Fruit fly (Drosophila melanogaster) whole organism, embryonic: ENCODE data around the gene ps.

ENCODE experiments used
- ATbp ChIP-seq: fragments of 200-800 bp; sonication (Bioruptor generic); optimal IDR thresholded peaks from 2 replicates; lab custom pipeline; 2017; ENCODE audit warnings: missing biosample characterization, mild to moderate bottlenecking, missing genetic modification characterization, missing genetic modification reagents
- Abd-B ChIP-seq: fragments of 200-800 bp; sonication (Bioruptor generic); optimal IDR thresholded peaks from 2 replicates; lab custom pipeline; 2018; ENCODE audit warnings: missing biosample characterization, mild to moderate bottlenecking, missing genetic modification characterization, moderate library complexity
- Adf1 ChIP-seq: fragments of 200-800 bp; sonication (Bioruptor generic); IDR thresholded peaks from 2 replicates; pipeline ENCODE4 v1.3.6; 2022; ENCODE audit warnings: missing biosample characterization, missing genetic modification characterization
- Aef1 ChIP-seq: fragments of 200-800 bp; sonication (Bioruptor generic); IDR thresholded peaks from 3 replicates; pipeline ENCODE4 v1.3.6; 2022; ENCODE audit warnings: missing biosample characterization, missing genetic modification characterization
- Bgb ChIP-seq: fragments of 200-800 bp; sonication (Bioruptor generic); IDR thresholded peaks from 2 replicates; pipeline ENCODE4 v1.3.6; 2022; ENCODE audit warnings: missing biosample characterization, missing genetic modification characterization; ENCODE audit not compliant: partially characterized antibody
- Blimp-1 ChIP-seq: fragments of 200-800 bp; sonication (Bioruptor generic); optimal IDR thresholded peaks from 3 replicates; lab custom pipeline; 2018; ENCODE audit warnings: missing biosample characterization, missing genetic modification characterization, mild to moderate bottlenecking, moderate library complexity, missing genetic modification reagents
- Bteb2 ChIP-seq: fragments of 200-800 bp; sonication (Bioruptor generic); optimal IDR thresholded peaks from 2 replicates; lab custom pipeline; 2016; ENCODE audit warnings: missing biosample characterization, missing genetic modification characterization
- CG12769 ChIP-seq: fragments of 200-800 bp; sonication (Bioruptor generic); optimal IDR thresholded peaks from 2 replicates; lab custom pipeline; 2019; ENCODE audit warnings: missing biosample characterization, mild to moderate bottlenecking, missing genetic modification characterization, moderate library complexity
- CG16863 ChIP-seq: fragments of 200-800 bp; sonication (Bioruptor generic); optimal IDR thresholded peaks from 3 replicates; lab custom pipeline; 2016; ENCODE audit warnings: missing biosample characterization, missing genetic modification characterization
- CG18262 ChIP-seq: fragments of 200-800 bp; optimal IDR thresholded peaks from 3 replicates; lab custom pipeline; 2019; ENCODE audit warnings: missing biosample characterization, mild to moderate bottlenecking, missing genetic modification characterization, moderate library complexity
- CG18599 ChIP-seq: fragments of 200-800 bp; sonication (Bioruptor generic); optimal IDR thresholded peaks from 3 replicates; lab custom pipeline; 2017; ENCODE audit warnings: missing biosample characterization, missing genetic modification characterization, mild to moderate bottlenecking, moderate library complexity, missing genetic modification reagents
- CG18764 ChIP-seq: fragments of 200-800 bp; sonication (Bioruptor generic); optimal IDR thresholded peaks from 3 replicates; lab custom pipeline; 2016; ENCODE audit warnings: missing biosample characterization, missing genetic modification characterization
- CG2202 ChIP-seq: fragments of 200-800 bp; sonication (Bioruptor generic); optimal IDR thresholded peaks from 2 replicates; lab custom pipeline; 2018; ENCODE audit warnings: missing biosample characterization, mild to moderate bottlenecking, missing genetic modification characterization
- CG30020 ChIP-seq: fragments of 200-800 bp; optimal IDR thresholded peaks from 2 replicates; lab custom pipeline; 2019; ENCODE audit warnings: missing biosample characterization, mild to moderate bottlenecking, missing genetic modification characterization, moderate library complexity
- CG34224 ChIP-seq: fragments of 200-800 bp; sonication (Bioruptor generic); IDR thresholded peaks from 3 replicates; pipeline ENCODE4 v1.3.6; 2022; ENCODE audit warnings: missing biosample characterization, missing genetic modification characterization; ENCODE audit not compliant: partially characterized antibody
- CG4820 ChIP-seq: fragments of 200-800 bp; sonication (Bioruptor generic); optimal IDR thresholded peaks from 3 replicates; lab custom pipeline; 2016; ENCODE audit warnings: missing biosample characterization, missing genetic modification characterization
- CG6175 ChIP-seq: fragments of 200-800 bp; sonication (Bioruptor generic); IDR thresholded peaks from 3 replicates; pipeline ENCODE4 v1.3.6; 2022; ENCODE audit warnings: missing biosample characterization, missing genetic modification characterization
- CG6689 ChIP-seq: fragments of 200-800 bp; sonication (Bioruptor generic); IDR thresholded peaks from 2 replicates; pipeline ENCODE4 v1.3.6; 2022; ENCODE audit warnings: missing biosample characterization, missing genetic modification characterization
- CG7786 ChIP-seq: fragments of 200-800 bp; sonication (Bioruptor generic); optimal IDR thresholded peaks from 2 replicates; lab custom pipeline; 2016; ENCODE audit warnings: missing biosample characterization, missing genetic modification characterization
- CG8388 ChIP-seq: fragments of 200-800 bp; sonication (Bioruptor generic); optimal IDR thresholded peaks from 2 replicates; lab custom pipeline; 2019; ENCODE audit warnings: missing biosample characterization, mild to moderate bottlenecking, missing genetic modification characterization, moderate library complexity
- CG9797 ChIP-seq: fragments of 200-800 bp; sonication (Bioruptor generic); optimal IDR thresholded peaks from 3 replicates; lab custom pipeline; 2018; ENCODE audit warnings: missing biosample characterization, mild to moderate bottlenecking, missing genetic modification characterization
- CG9876 ChIP-seq: fragments of 200-800 bp; sonication (Bioruptor generic); optimal IDR thresholded peaks from 2 replicates; lab custom pipeline; 2016; ENCODE audit warnings: missing biosample characterization, missing genetic modification characterization
- CTCF ChIP-seq: fragments of 200-800 bp; sonication (Bioruptor generic); optimal IDR thresholded peaks from 2 replicates; lab custom pipeline; 2017; ENCODE audit warnings: missing biosample characterization, mild to moderate bottlenecking, missing genetic modification characterization, moderate library complexity
- Dip3 ChIP-seq: fragments of 200-800 bp; sonication (Bioruptor generic); optimal IDR thresholded peaks from 3 replicates; lab custom pipeline; 2016; ENCODE audit warnings: missing biosample characterization, missing genetic modification characterization
- Dll ChIP-seq: fragments of 200-800 bp; sonication (Bioruptor generic); IDR thresholded peaks from 4 replicates; pipeline ENCODE4 v1.3.6; 2022; ENCODE audit warnings: missing biosample characterization, missing genetic modification characterization; ENCODE audit not compliant: partially characterized antibody
- Hand ChIP-seq: fragments of 200-800 bp; sonication (Bioruptor generic); optimal IDR thresholded peaks from 2 replicates; lab custom pipeline; 2017; ENCODE audit warnings: mild to moderate bottlenecking, missing biosample characterization, missing genetic modification reagents, missing genetic modification characterization
- Max ChIP-seq: fragments of 200-800 bp; sonication (Bioruptor generic); optimal IDR thresholded peaks from 2 replicates; lab custom pipeline; 2016; ENCODE audit warnings: missing biosample characterization, mild to moderate bottlenecking, missing genetic modification characterization
- Optix ChIP-seq: fragments of 200-800 bp; sonication (Bioruptor generic); IDR thresholded peaks from 3 replicates; pipeline ENCODE4 v1.3.6; 2022; ENCODE audit warnings: missing biosample characterization, missing genetic modification characterization
- ab ChIP-seq: fragments of 200-800 bp; sonication (Bioruptor generic); optimal IDR thresholded peaks from 2 replicates; lab custom pipeline; 2016; ENCODE audit warnings: missing biosample characterization, missing genetic modification characterization
- abd-A ChIP-seq: fragments of 200-800 bp; sonication (Bioruptor generic); optimal IDR thresholded peaks from 3 replicates; lab custom pipeline; 2019; ENCODE audit warnings: missing biosample characterization, mild to moderate bottlenecking, missing genetic modification characterization, moderate library complexity
- corto ChIP-seq: fragments of 200-800 bp; sonication (Bioruptor generic); optimal IDR thresholded peaks from 2 replicates; lab custom pipeline; 2016; ENCODE audit warnings: missing biosample characterization, mild to moderate bottlenecking, missing genetic modification characterization, moderate library complexity
- croc ChIP-seq: fragments of 200-800 bp; sonication (Bioruptor generic); conservative IDR thresholded peaks from 3 replicates; pipeline ENCODE4 v1.3.6; 2022; ENCODE audit warnings: missing biosample characterization, missing genetic modification characterization
- dimm ChIP-seq: fragments of 200-800 bp; sonication (Bioruptor generic); IDR thresholded peaks from 2 replicates; pipeline ENCODE4 v1.3.6; 2022; ENCODE audit warnings: missing biosample characterization, missing genetic modification characterization
- ems ChIP-seq: fragments of 200-800 bp; sonication (Bioruptor generic); optimal IDR thresholded peaks from 3 replicates; lab custom pipeline; 2016; ENCODE audit warnings: missing biosample characterization, missing genetic modification characterization
- eve ChIP-seq, 2 experiments: fragments of >200 bp; optimal IDR thresholded peaks; 2 replicates each; lab custom pipeline; 2017; ENCODE audit warnings: missing biosample characterization in 2 of 2, missing genetic modification characterization in 2 of 2
- fru ChIP-seq: fragments of >200 bp; optimal IDR thresholded peaks from 2 replicates; lab custom pipeline; 2017
- gsb ChIP-seq: fragments of 200-800 bp; sonication (Bioruptor generic); IDR thresholded peaks from 2 replicates; pipeline ENCODE4 v1.3.6; 2022; ENCODE audit warnings: missing biosample characterization, missing genetic modification characterization
- ham ChIP-seq: fragments of 200-800 bp; sonication (Bioruptor generic); IDR thresholded peaks from 2 replicates; pipeline ENCODE4 v1.3.6; 2022; ENCODE audit warnings: missing biosample characterization, missing genetic modification characterization
- jing ChIP-seq: fragments of 200-800 bp; sonication (Bioruptor generic); optimal IDR thresholded peaks from 2 replicates; lab custom pipeline; 2018; ENCODE audit warnings: missing biosample characterization, mild to moderate bottlenecking, missing genetic modification characterization
- mld ChIP-seq: fragments of 200-800 bp; sonication (Bioruptor generic); IDR thresholded peaks from 3 replicates; pipeline ENCODE4 v1.3.6; 2022; ENCODE audit warnings: missing biosample characterization, missing genetic modification characterization; ENCODE audit not compliant: partially characterized antibody
- nau ChIP-seq: fragments of 200-800 bp; sonication (Bioruptor generic); optimal IDR thresholded peaks from 3 replicates; lab custom pipeline; 2017; ENCODE audit warnings: missing biosample characterization, mild to moderate bottlenecking, missing genetic modification characterization, missing genetic modification reagents
- nom ChIP-seq: fragments of 200-800 bp; sonication (Bioruptor generic); optimal IDR thresholded peaks from 2 replicates; lab custom pipeline; 2017; ENCODE audit warnings: missing biosample characterization, missing genetic modification characterization, mild to moderate bottlenecking, moderate library complexity, missing genetic modification reagents
- odd ChIP-seq: fragments of 200-800 bp; sonication (Bioruptor generic); optimal IDR thresholded peaks from 2 replicates; lab custom pipeline; 2017; ENCODE audit warnings: missing biosample characterization, mild to moderate bottlenecking, missing genetic modification characterization
- onecut ChIP-seq: fragments of 200-800 bp; sonication (Bioruptor generic); IDR thresholded peaks from 2 replicates; pipeline ENCODE4 v1.3.6; 2022; ENCODE audit warnings: missing biosample characterization, missing genetic modification characterization
- pb ChIP-seq: fragments of 200-800 bp; sonication (Bioruptor generic); optimal IDR thresholded peaks from 3 replicates; lab custom pipeline; 2016; ENCODE audit warnings: missing biosample characterization, missing genetic modification characterization
- pum ChIP-seq: fragments of 200-800 bp; sonication (Bioruptor generic); optimal IDR thresholded peaks from 2 replicates; lab custom pipeline; 2016; ENCODE audit warnings: missing biosample characterization, missing genetic modification characterization
- stwl ChIP-seq: fragments of 200-800 bp; sonication (Bioruptor generic); optimal IDR thresholded peaks from 3 replicates; lab custom pipeline; 2018; ENCODE audit warnings: missing biosample characterization, mild to moderate bottlenecking, missing genetic modification characterization, moderate library complexity
- ttk ChIP-seq: fragments of 200-800 bp; sonication (Bioruptor generic); IDR thresholded peaks from 2 replicates; pipeline ENCODE4 v2.1.2; 2022; ENCODE audit warnings: missing biosample characterization, missing genetic modification characterization
- unpg ChIP-seq: fragments of 200-800 bp; sonication (Bioruptor generic); optimal IDR thresholded peaks from 3 replicates; lab custom pipeline; 2018; ENCODE audit warnings: missing biosample characterization, mild to moderate bottlenecking, missing genetic modification characterization, moderate library complexity

The ps gene

DNA sequence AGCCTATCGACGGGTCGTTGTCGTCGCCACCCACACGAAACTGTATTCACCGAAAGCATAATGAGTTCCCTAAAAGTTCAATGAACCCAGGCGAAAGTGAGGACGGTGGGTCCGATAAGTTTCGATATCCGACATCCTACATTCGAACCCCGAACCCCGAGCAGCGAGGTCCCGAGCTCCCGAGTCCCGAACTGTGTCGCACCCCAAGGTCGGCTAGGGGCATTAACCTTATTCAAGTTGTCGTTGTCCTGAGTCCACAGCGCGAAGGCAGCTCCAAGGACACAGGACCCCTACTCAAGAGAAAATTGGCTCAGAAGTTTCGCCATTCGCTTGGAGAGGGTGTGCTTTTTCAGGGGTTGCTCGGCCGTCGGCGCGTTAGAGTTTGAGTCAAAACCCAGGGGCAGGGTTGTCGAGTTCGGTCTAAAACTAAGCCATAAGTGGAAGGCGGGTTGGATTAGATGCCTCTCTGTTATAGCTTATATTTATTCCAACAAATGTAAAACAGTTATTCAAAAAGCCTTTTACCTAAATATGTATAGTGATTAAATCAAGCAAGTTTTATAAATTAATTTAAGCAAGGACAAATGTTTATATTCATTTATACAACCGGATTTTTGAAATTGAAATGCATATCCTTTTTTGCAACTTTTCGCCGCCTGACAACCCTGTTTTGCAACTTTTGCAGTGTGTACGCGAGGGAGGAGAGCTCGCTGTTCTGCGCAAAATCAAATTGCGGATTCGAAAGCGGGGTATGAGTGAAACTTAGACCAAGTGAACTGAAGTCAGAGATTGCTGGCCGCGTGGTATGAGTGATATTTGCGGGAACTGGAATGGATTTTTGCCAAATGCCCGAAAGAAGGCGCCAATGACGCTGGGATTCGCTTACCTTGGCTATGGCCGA is 41.9 kb downstream of the ps start (continued):
- no peak for TF ChIP-seq nom (GFP tag; lab: Kevin White, UChicago)
- TF ChIP-seq Abd-B (GFP tag; lab: Kevin White, UChicago), result no peak
- TF ChIP-seq eve (GFP tag; optimal IDR thresholded peaks at IDR 0.05; lab: Kevin White, UChicago), result peak in 1 of 2 experiments; percentile 82
- peak; percentile 30 for TF ChIP-seq CG4820 (GFP tag; lab: Kevin White, UChicago)
- peak; percentile 45 for TF ChIP-seq croc (GFP tag; lab: Robert Waterston, UW)
- no peak for TF ChIP-seq Max (GFP tag; lab: Kevin White, UChicago)
- peak; percentile 49 for TF ChIP-seq CG7786 (GFP tag; lab: Kevin White, UChicago)
- TF ChIP-seq stwl (tag; lab: Kevin White, UChicago), result no peak
- peak; percentile 27; the same call in 1 of the 3 replicates for TF ChIP-seq Aef1 (GFP tag; lab: Robert Waterston, UW)
- TF ChIP-seq onecut, result peak; percentile 59
- TF ChIP-seq CG9876 (GFP tag; lab: Kevin White, UChicago), result no peak
- peak; percentile 64 for TF ChIP-seq CG18262 (tag; lab: Kevin White, UChicago)
- peak; percentile 44 for TF ChIP-seq CG8388 (GFP tag; lab: Kevin White, UChicago)
- TF ChIP-seq gsb (GFP tag; lab: Robert Waterston, UW), result peak; percentile 30; the same call in 1 of the 2 replicates
- TF ChIP-seq CG2202 (tag; lab: Kevin White, UChicago), result no peak
- TF ChIP-seq CG12769 (tag; lab: Kevin White, UChicago), result peak; percentile 78
- TF ChIP-seq pum (GFP tag; lab: Kevin White, UChicago), result peak; percentile 3
- peak; percentile 18 for TF ChIP-seq jing (GFP tag; lab: Kevin White, UChicago)
- TF ChIP-seq CG30020 (tag; lab: Kevin White, UChicago), result no peak
- TF ChIP-seq CG16863, result peak; percentile 47
- no peak for TF ChIP-seq corto
- no peak for TF ChIP-seq CG9797
- no peak for TF ChIP-seq fru
- TF ChIP-seq Bgb, result no peak
- TF ChIP-seq Dip3 (GFP tag; lab: Kevin White, UChicago), result peak; percentile 40
- peak; percentile 1 for TF ChIP-seq CG18764 (GFP tag; lab: Kevin White, UChicago)
- no peak for TF ChIP-seq ab (GFP tag; lab: Kevin White, UChicago)
- TF ChIP-seq CG6175 (GFP tag; lab: Robert Waterston, UW), result no peak
- peak; percentile 58 for TF ChIP-seq nau (GFP tag; lab: Kevin White, UChicago)
- TF ChIP-seq abd-A, result no peak
- TF ChIP-seq Blimp-1 (GFP tag; lab: Kevin White, UChicago), result peak; percentile 59
- 0 out of 2 replicates have a peak, but pooled peaks have one; percentile 16 for TF ChIP-seq dimm (GFP tag; lab: Robert Waterston, UW)
- no peak for TF ChIP-seq CG34224 (GFP tag; lab: Robert Waterston, UW)
- TF ChIP-seq Hand (GFP tag; lab: Kevin White, UChicago), result peak; percentile 87
- 0 out of 3 replicates have a peak, but pooled peaks have one; percentile 5 for TF ChIP-seq Optix (GFP tag; lab: Robert Waterston, UW)
- peak; percentile 68 for TF ChIP-seq unpg
- peak; percentile 55 for TF ChIP-seq Bteb2 (GFP tag; lab: Kevin White, UChicago)
- TF ChIP-seq ham (GFP tag; lab: Robert Waterston, UW), result no peak
- peak; percentile 51; the same call in 1 of the 2 replicates for TF ChIP-seq CG6689 (GFP tag; lab: Robert Waterston, UW)
- peak; percentile 58; the same call in 1 of the 2 replicates for TF ChIP-seq ttk (GFP tag; lab: Robert Waterston, UW)
- no peak for TF ChIP-seq pb (GFP tag; lab: Kevin White, UChicago)
- peak; percentile 13; the same call in 1 of the 2 replicates for TF ChIP-seq Adf1 (GFP tag; lab: Robert Waterston, UW)
- peak; percentile 66 for TF ChIP-seq odd (GFP tag; lab: Kevin White, UChicago)
- TF ChIP-seq ATbp (GFP tag; lab: Kevin White, UChicago), result peak; percentile 62
- TF ChIP-seq ems (GFP tag; lab: Kevin White, UChicago), result peak; percentile 65
- TF ChIP-seq Dll (GFP tag; lab: Robert Waterston, UW), result no peak
- TF ChIP-seq CTCF (GFP tag; lab: Kevin White, UChicago), result peak; percentile 0
- peak; percentile 93 for TF ChIP-seq CG18599 (GFP tag; lab: Kevin White, UChicago)
- TF ChIP-seq mld (GFP tag; lab: Robert Waterston, UW), result no peak
